Worm (Caenorhabditis elegans): ENCODE results near the gene M02D8.3.

The M02D8.3 gene

DNA sequence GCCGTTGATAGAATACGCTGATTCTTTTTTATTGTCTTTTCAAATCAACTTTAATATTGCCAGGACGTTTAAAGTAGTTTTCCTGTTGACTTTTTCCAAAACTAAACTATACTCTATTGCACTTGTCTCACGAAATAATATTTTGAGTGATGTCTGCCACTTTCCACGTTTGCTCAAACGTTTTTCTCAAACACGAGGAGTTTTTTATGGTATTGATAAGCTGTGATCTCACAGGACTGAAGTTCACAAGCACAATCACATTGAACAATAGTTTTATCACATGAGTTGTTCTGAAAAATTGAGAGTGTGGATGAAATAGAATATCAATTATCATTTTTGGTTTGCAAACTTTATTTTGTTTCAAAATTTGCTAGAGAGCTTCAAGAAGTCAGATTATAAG lies 16.9 kb downstream of the M02D8.3 start:
- TF ChIP-seq sptf-1 (tag; optimal IDR thresholded peaks at IDR 0.05): no peak
- no peak for TF ChIP-seq M03D4.4 (tag; optimal IDR thresholded peaks at IDR 0.05)
- TF ChIP-seq mep-1 (tag; optimal IDR thresholded peaks at IDR 0.05): no peak
- TF ChIP-seq elt-3 (tag; optimal IDR thresholded peaks at IDR 0.05): no peak
- no peak for TF ChIP-seq blmp-1 (tag; optimal IDR thresholded peaks at IDR 0.05)
- no peak for TF ChIP-seq mls-2 (tag; optimal IDR thresholded peaks at IDR 0.05)
- TF ChIP-seq unc-62 (GFP tag; optimal IDR thresholded peaks at IDR 0.05): no peak
- TF ChIP-seq ceh-43 (GFP tag; optimal IDR thresholded peaks at IDR 0.05): no peak
- no peak for TF ChIP-seq elt-1 (tag; optimal IDR thresholded peaks at IDR 0.05; ENCODE audit: borderline replicate concordance, insufficient read depth)

ce11 chrX:8718856-8719255 lies 18.0 kb downstream of the M02D8.3 start, which contains the start of gene F53A9.8:
Gene F53A9.8 (minus strand): TSS chrX:8718904.
- TF ChIP-seq mab-5 (tag; optimal IDR thresholded peaks at IDR 0.05) (no peak), elt-1 (tag; optimal IDR thresholded peaks at IDR 0.05; ENCODE audit: borderline replicate concordance, insufficient read depth) (no peak), lsy-2 (tag; optimal IDR thresholded peaks at IDR 0.05) (no peak), ham-2 (GFP tag; optimal IDR thresholded peaks at IDR 0.05) (no peak), M03D4.4 (tag; optimal IDR thresholded peaks at IDR 0.05) (no peak), zip-8 (tag; optimal IDR thresholded peaks at IDR 0.05) (no peak), elt-3 (tag; optimal IDR thresholded peaks at IDR 0.05) (no peak), ceh-43 (GFP tag; optimal IDR thresholded peaks at IDR 0.05) (no peak), tbx-8 (GFP tag; optimal IDR thresholded peaks at IDR 0.05) (no peak), mep-1 (tag; optimal IDR thresholded peaks at IDR 0.05) (no peak), ces-1 (GFP tag; optimal IDR thresholded peaks at IDR 0.05) (no peak), ceh-83 (GFP tag; optimal IDR thresholded peaks at IDR 0.05) (no peak), unc-39 (tag; optimal IDR thresholded peaks at IDR 0.05) (no peak), ceh-39 (tag; optimal IDR thresholded peaks at IDR 0.05) (no peak), nhr-2 (tag; optimal IDR thresholded peaks at IDR 0.05) (no peak), nhr-237 (tag; optimal IDR thresholded peaks at IDR 0.05) (no peak), ztf-11 (tag; optimal IDR thresholded peaks at IDR 0.05) (no peak)

- TF ChIP-seq tbx-8 (GFP tag; optimal IDR thresholded peaks at IDR 0.05) (no peak), lsy-2 (tag; optimal IDR thresholded peaks at IDR 0.05) (no peak), lin-32 (GFP tag; optimal IDR thresholded peaks at IDR 0.05) (no peak)
Measured at ce11 chrX:8718153-8718552, 18.7 kb downstream of the M02D8.3 start.

- TF ChIP-seq snpc-4 (tag; optimal IDR thresholded peaks at IDR 0.05) (no peak), lin-32 (GFP tag; optimal IDR thresholded peaks at IDR 0.05) (no peak), hlh-1 (tag; optimal IDR thresholded peaks at IDR 0.05) (no peak), lsy-2 (tag; optimal IDR thresholded peaks at IDR 0.05) (no peak), tbx-8 (GFP tag; optimal IDR thresholded peaks at IDR 0.05) (no peak), nhr-28 (tag; optimal IDR thresholded peaks at IDR 0.05) (no peak), bed-3 (GFP tag; optimal IDR thresholded peaks at IDR 0.05) (no peak), mep-1 (tag; optimal IDR thresholded peaks at IDR 0.05) (no peak), unc-62 (GFP tag; optimal IDR thresholded peaks at IDR 0.05) (no peak), zip-8 (tag; optimal IDR thresholded peaks at IDR 0.05) (no peak), mab-5 (tag; optimal IDR thresholded peaks at IDR 0.05) (no peak), nhr-2 (tag; optimal IDR thresholded peaks at IDR 0.05) (no peak), nhr-12 (tag; optimal IDR thresholded peaks at IDR 0.05) (no peak), unc-39 (tag; optimal IDR thresholded peaks at IDR 0.05) (no peak), elt-1 (tag; optimal IDR thresholded peaks at IDR 0.05; ENCODE audit: borderline replicate concordance, insufficient read depth) (no peak), blmp-1 (tag; optimal IDR thresholded peaks at IDR 0.05) (no peak), elt-3 (tag; optimal IDR thresholded peaks at IDR 0.05) (no peak), ces-1 (GFP tag; optimal IDR thresholded peaks at IDR 0.05) (no peak)
Measured at ce11 chrX:8716822-8717221, 20.0 kb downstream of the M02D8.3 start, which contains the start of gene F53A9.7. Gene F53A9.7 (minus strand): TSS chrX:8716922.

DNA sequence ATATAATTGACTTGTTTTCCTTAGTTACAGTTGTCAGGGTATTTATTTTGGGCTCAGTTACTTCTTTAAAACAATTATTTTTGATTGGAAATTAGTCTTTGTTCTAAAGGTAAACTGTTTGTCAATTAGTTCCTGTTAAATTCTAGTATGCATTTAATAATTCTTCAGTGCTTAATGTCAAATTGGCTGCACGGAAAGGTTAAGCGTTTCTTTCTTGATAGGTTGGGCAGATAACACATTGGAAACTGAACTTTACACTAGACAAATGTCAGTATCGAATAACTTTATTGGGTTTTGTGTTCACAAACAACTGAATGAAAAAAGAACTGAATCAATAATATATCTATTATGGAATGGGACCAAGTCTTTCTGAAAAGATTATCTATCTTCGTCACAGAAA lies 22.0 kb downstream of the M02D8.3 start:
- TF ChIP-seq elt-1 (tag; optimal IDR thresholded peaks at IDR 0.05; ENCODE audit: borderline replicate concordance, insufficient read depth) (no peak), lsy-2 (tag; optimal IDR thresholded peaks at IDR 0.05) (no peak), ztf-11 (tag; optimal IDR thresholded peaks at IDR 0.05) (no peak), ceh-83 (GFP tag; optimal IDR thresholded peaks at IDR 0.05) (no peak), ham-2 (GFP tag; optimal IDR thresholded peaks at IDR 0.05) (no peak), pha-4 (tag; optimal IDR thresholded peaks at IDR 0.05) (no peak), nhr-237 (tag; optimal IDR thresholded peaks at IDR 0.05) (no peak), lin-32 (GFP tag; optimal IDR thresholded peaks at IDR 0.05) (no peak), elt-3 (tag; optimal IDR thresholded peaks at IDR 0.05) (no peak), unc-120 (tag; optimal IDR thresholded peaks at IDR 0.05; ENCODE audit: poor library complexity, severe bottlenecking) (no peak), sem-2 (GFP tag; optimal IDR thresholded peaks at IDR 0.05) (no peak), cnd-1 (tag; optimal IDR thresholded peaks at IDR 0.05) (no peak), nhr-28 (tag; optimal IDR thresholded peaks at IDR 0.05) (no peak), lin-13 (tag; optimal IDR thresholded peaks at IDR 0.05) (no peak), unc-39 (tag; optimal IDR thresholded peaks at IDR 0.05) (no peak), mep-1 (tag; optimal IDR thresholded peaks at IDR 0.05) (no peak), snpc-4 (tag; optimal IDR thresholded peaks at IDR 0.05) (no peak), zip-8 (tag; optimal IDR thresholded peaks at IDR 0.05) (no peak), unc-62 (GFP tag; optimal IDR thresholded peaks at IDR 0.05) (no peak), blmp-1 (tag; optimal IDR thresholded peaks at IDR 0.05) (no peak)
